Fruit fly (Drosophila melanogaster): ENCODE data around the gene CG34025.

Gene CG34025

DNA sequence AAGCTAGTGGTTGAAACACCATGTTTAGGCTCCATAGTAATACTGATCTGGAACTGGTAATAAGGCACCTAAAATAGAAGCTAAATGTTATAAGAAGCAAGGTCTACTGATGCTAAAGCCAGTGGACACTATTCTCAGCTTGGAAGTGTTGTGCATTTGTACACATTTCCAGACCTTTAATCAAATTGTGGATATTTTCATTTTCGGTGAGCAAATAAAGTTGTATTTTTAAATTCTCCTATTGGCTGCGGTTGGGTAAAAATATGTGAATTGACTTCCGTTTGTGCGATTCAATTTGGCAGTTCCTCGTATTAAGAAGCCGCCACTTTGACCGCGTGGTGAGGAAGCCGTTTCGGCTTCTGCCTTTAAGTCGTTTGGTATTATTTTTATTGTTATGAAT lies 44.3 kb downstream of the CG34025 start, which contains the start of gene CG9970:
TSS of gene CG9970 (minus strand) at position 101 of the 400 bp plus-strand sequence.
- TF ChIP-seq Vsx2 (GFP tag; optimal IDR thresholded peaks at IDR 0.05; ENCODE audit: partially characterized antibody) = no peak
- TF ChIP-seq dl (GFP tag; optimal IDR thresholded peaks at IDR 0.05; ENCODE audit: insufficient read depth in 1 of 2, partially characterized antibody in 2 of 2) = no peak
- no peak for TF ChIP-seq ey (GFP tag; optimal IDR thresholded peaks at IDR 0.05)
- TF ChIP-seq N (GFP tag; optimal IDR thresholded peaks at IDR 0.05) = no peak
- TF ChIP-seq usp (GFP tag; optimal IDR thresholded peaks at IDR 0.05) = no peak
- TF ChIP-seq Mio (GFP tag; optimal IDR thresholded peaks at IDR 0.05) = no peak
- TF ChIP-seq Rel (GFP tag; optimal IDR thresholded peaks at IDR 0.05) = no peak
- no peak for TF ChIP-seq Rel (tag; optimal IDR thresholded peaks at IDR 0.05)
- no peak for TF ChIP-seq psq (GFP tag; optimal IDR thresholded peaks at IDR 0.05)
- no peak for TF ChIP-seq jim (GFP tag; optimal IDR thresholded peaks at IDR 0.05)
- no peak for TF ChIP-seq lola (GFP tag; optimal IDR thresholded peaks at IDR 0.05)

dm6 chr3L:2913291-2913690 lies 47.6 kb downstream of the CG34025 start:
- no peak for TF ChIP-seq sage (GFP tag; optimal IDR thresholded peaks at IDR 0.05)
- no peak for TF ChIP-seq h (GFP tag; optimal IDR thresholded peaks at IDR 0.05)
